Worm (Caenorhabditis elegans): Measurements from ENCODE around the gene clc-8.

ce11 chrIV:14387766-14388553, 6.0 kb upstream of the clc-8 start:
- TF ChIP-seq T22C8.4 (GFP tag; IDR thresholded peaks at IDR 0.05) (no peak), flt-1 (GFP tag; IDR thresholded peaks at IDR 0.05) (no peak), ztf-23 (GFP tag; IDR thresholded peaks at IDR 0.05) (no peak)

Measured in whole organism, midembryonic.